Worm (Caenorhabditis elegans) whole organism, L3 larva: ENCODE data around the gene W07G4.5.
A peak's percentile ranks its signal among the peaks of the same experiment; 100 is the strongest.

ENCODE experiments used
- R02D3.7 ChIP-seq: fragments of 150-350 bp; optimal IDR thresholded peaks from 2 replicates; lab custom pipeline; 2014; ENCODE audit warnings: missing biosample characterization, missing genetic modification characterization
- ama-1 ChIP-seq: fragments of 150-350 bp; optimal IDR thresholded peaks from 2 replicates; lab custom pipeline; 2018
- ceh-16 ChIP-seq: sonication (generic microtip); optimal IDR thresholded peaks from 2 replicates; lab custom pipeline; 2017; ENCODE audit warnings: missing biosample characterization, missing genetic modification characterization
- ceh-28 ChIP-seq: fragments of 150-350 bp; optimal IDR thresholded peaks from 2 replicates; lab custom pipeline; 2014; ENCODE audit warnings: missing biosample characterization, missing genetic modification reagents, missing genetic modification characterization
- ceh-9 ChIP-seq: sonication (generic microtip); optimal IDR thresholded peaks from 2 replicates; lab custom pipeline; 2018; ENCODE audit warnings: missing biosample characterization, missing genetic modification characterization
- daf-12 ChIP-seq: fragments of 150-350 bp; optimal IDR thresholded peaks from 2 replicates; lab custom pipeline; 2014; ENCODE audit warnings: missing biosample characterization, missing genetic modification reagents, missing genetic modification characterization
- egl-27 ChIP-seq: sonication (generic microtip); optimal IDR thresholded peaks from 4 replicates; lab custom pipeline; 2017; ENCODE audit warnings: missing biosample characterization, missing genetic modification reagents, missing genetic modification characterization
- egl-5 ChIP-seq: fragments of 150-350 bp; optimal IDR thresholded peaks from 2 replicates; lab custom pipeline; 2017; ENCODE audit warnings: missing biosample characterization, missing genetic modification reagents, missing genetic modification characterization, inconsistent platforms
- elt-1 ChIP-seq: fragments of 150-350 bp; optimal IDR thresholded peaks from 2 replicates; lab custom pipeline; 2014; ENCODE audit warnings: missing biosample characterization, missing genetic modification characterization
- elt-2 ChIP-seq: sonication (generic microtip); optimal IDR thresholded peaks from 2 replicates; lab custom pipeline; 2016; ENCODE audit warnings: missing genetic modification reagents, mild to moderate bottlenecking, missing genetic modification characterization, missing compliant biosample characterization
- elt-3 ChIP-seq, 3 experiments: fragments of 150-350 bp in 1 of 3; sonication (generic microtip) in 2 of 3; optimal IDR thresholded peaks; 2 replicates in 2 of 3; 4 replicates in 1 of 3; lab custom pipeline; 2014 to 2017; ENCODE audit warnings: missing biosample characterization in 3 of 3, missing genetic modification characterization in 3 of 3
- fkh-10 ChIP-seq: sonication (generic microtip); optimal IDR thresholded peaks from 2 replicates; lab custom pipeline; 2017; ENCODE audit warnings: missing biosample characterization, missing genetic modification reagents, missing genetic modification characterization
- fkh-2 ChIP-seq: fragments of 150-350 bp; optimal IDR thresholded peaks from 2 replicates; lab custom pipeline; 2014; ENCODE audit warnings: missing biosample characterization, missing genetic modification reagents, missing genetic modification characterization
- fos-1 ChIP-seq: fragments of 150-350 bp; optimal IDR thresholded peaks from 2 replicates; lab custom pipeline; 2014; ENCODE audit warnings: missing biosample characterization, missing genetic modification characterization
- hmg-11 ChIP-seq: sonication (generic microtip); optimal IDR thresholded peaks from 2 replicates; lab custom pipeline; 2016; ENCODE audit warnings: missing genetic modification characterization, missing compliant biosample characterization
- jun-1 ChIP-seq: fragments of 150-350 bp; optimal IDR thresholded peaks from 2 replicates; lab custom pipeline; 2014; ENCODE audit warnings: missing biosample characterization, missing genetic modification reagents, missing genetic modification characterization
- lin-15B ChIP-seq: fragments of 150-350 bp; optimal IDR thresholded peaks from 2 replicates; lab custom pipeline; 2014; ENCODE audit warnings: missing biosample characterization, missing genetic modification characterization
- lsy-12 ChIP-seq: sonication (generic microtip); optimal IDR thresholded peaks from 2 replicates; lab custom pipeline; 2016; ENCODE audit warnings: mild to moderate bottlenecking, missing genetic modification characterization, missing compliant biosample characterization
- nfya-1 ChIP-seq: sonication (generic microtip); optimal IDR thresholded peaks from 2 replicates; lab custom pipeline; 2017; ENCODE audit warnings: missing genetic modification characterization, mild to moderate bottlenecking, missing compliant biosample characterization, antibody characterized with exemption, moderate library complexity; ENCODE audit not compliant: insufficient read depth
- nhr-11 ChIP-seq: fragments of 150-350 bp; optimal IDR thresholded peaks from 2 replicates; lab custom pipeline; 2014; ENCODE audit warnings: missing biosample characterization, missing genetic modification characterization
- nhr-12 ChIP-seq: fragments of 150-350 bp; optimal IDR thresholded peaks from 2 replicates; lab custom pipeline; 2014; ENCODE audit warnings: missing biosample characterization, missing genetic modification characterization
- nhr-23 ChIP-seq: fragments of 150-350 bp; optimal IDR thresholded peaks from 2 replicates; lab custom pipeline; 2014; ENCODE audit warnings: missing biosample characterization, missing genetic modification reagents, missing genetic modification characterization
- nhr-25 ChIP-seq: sonication (generic microtip); optimal IDR thresholded peaks from 2 replicates; lab custom pipeline; 2017; ENCODE audit warnings: missing biosample characterization, missing genetic modification characterization
- nhr-28 ChIP-seq: fragments of 150-350 bp; optimal IDR thresholded peaks from 2 replicates; lab custom pipeline; 2014; ENCODE audit warnings: missing biosample characterization, missing genetic modification characterization
- nhr-43 ChIP-seq: sonication (generic microtip); optimal IDR thresholded peaks from 2 replicates; lab custom pipeline; 2016; ENCODE audit warnings: mild to moderate bottlenecking, missing genetic modification characterization, missing compliant biosample characterization; ENCODE audit not compliant: poor library complexity, severe bottlenecking
- nhr-67 ChIP-seq: fragments of 150-350 bp; optimal IDR thresholded peaks from 2 replicates; lab custom pipeline; 2014; ENCODE audit warnings: missing biosample characterization, missing genetic modification characterization
- nhr-76 ChIP-seq: fragments of 150-350 bp; sonication (generic microtip); optimal IDR thresholded peaks from 5 replicates; lab custom pipeline; 2014; ENCODE audit warnings: missing biosample characterization, missing genetic modification characterization
- nhr-77 ChIP-seq: fragments of 150-350 bp; optimal IDR thresholded peaks from 2 replicates; lab custom pipeline; 2014; ENCODE audit warnings: missing biosample characterization, missing genetic modification characterization
- pha-4 ChIP-seq: fragments of 150-350 bp; optimal IDR thresholded peaks from 2 replicates; lab custom pipeline; 2014; ENCODE audit warnings: missing biosample characterization, missing genetic modification reagents, missing genetic modification characterization
- pqm-1 ChIP-seq: fragments of 150-350 bp; optimal IDR thresholded peaks from 2 replicates; lab custom pipeline; 2017; ENCODE audit warnings: missing biosample characterization, missing genetic modification characterization, inconsistent platforms
- tbx-2 ChIP-seq: sonication (generic microtip); optimal IDR thresholded peaks from 2 replicates; lab custom pipeline; 2016; ENCODE audit warnings: mild to moderate bottlenecking, missing genetic modification characterization, missing compliant biosample characterization
- unc-39 ChIP-seq: sonication (generic microtip); optimal IDR thresholded peaks from 4 replicates; lab custom pipeline; 2017; ENCODE audit warnings: missing biosample characterization, missing genetic modification characterization
- unc-62 ChIP-seq: fragments of 150-350 bp; sonication (generic microtip); optimal IDR thresholded peaks from 4 replicates; lab custom pipeline; 2014; ENCODE audit warnings: missing biosample characterization, missing genetic modification reagents, missing genetic modification characterization
- ztf-11 ChIP-seq: fragments of 150-350 bp; optimal IDR thresholded peaks from 2 replicates; lab custom pipeline; 2014; ENCODE audit warnings: missing biosample characterization, missing genetic modification characterization
- ztf-4 ChIP-seq: fragments of 150-350 bp; optimal IDR thresholded peaks from 2 replicates; lab custom pipeline; 2014; ENCODE audit warnings: missing biosample characterization, missing genetic modification characterization

Gene W07G4.5

ce11 chrV:13043195-13043762, 4.5 kb upstream of the W07G4.5 start, which contains the start of gene lap-2:
Gene lap-2 (plus strand): TSS chrV:13043712.
- TF ChIP-seq nhr-77 (tag; lab: Kevin White, UChicago) (no peak), elt-1 (tag; lab: Kevin White, UChicago) (no peak), unc-62 (peak; percentile 20), elt-2 (tag; lab: Kevin White, UChicago) (peak; percentile 94), ceh-16 (tag; lab: Kevin White, UChicago) (no peak), nhr-25 (tag; lab: Kevin White, UChicago) (no peak), hmg-11 (tag; lab: Kevin White, UChicago) (no peak), fkh-10 (GFP tag; lab: Kevin White, UChicago) (no peak), jun-1 (tag; lab: Kevin White, UChicago) (peak; percentile 37), pha-4 (tag; lab: Kevin White, UChicago) (peak; percentile 14), nhr-76 (no peak), ztf-11 (no peak), unc-39 (no peak), pqm-1 (tag; lab: Kevin White, UChicago) (peak; percentile 89), ceh-28 (tag; lab: Kevin White, UChicago) (no peak), ama-1 (lab: Kevin White, UChicago) (peak; percentile 62)

- TF ChIP-seq nhr-12 (tag; lab: Kevin White, UChicago) (no peak), ztf-4 (tag; lab: Kevin White, UChicago) (no peak), nhr-11 (tag; lab: Kevin White, UChicago) (no peak), nhr-67 (no peak), fos-1 (tag; lab: Kevin White, UChicago) (no peak), ama-1 (lab: Kevin White, UChicago) (no peak), R02D3.7 (tag; lab: Kevin White, UChicago) (no peak), ceh-9 (tag; lab: Kevin White, UChicago) (no peak), elt-2 (tag; lab: Kevin White, UChicago) (peak; percentile 77), egl-27 (tag; lab: Kevin White, UChicago) (no peak), unc-62 (no peak), fkh-2 (tag; lab: Kevin White, UChicago) (no peak), lsy-12 (tag; lab: Kevin White, UChicago) (no peak), lin-15B (tag; lab: Kevin White, UChicago) (no peak), elt-3 (tag; optimal IDR thresholded peaks at IDR 0.05; lab: Kevin White, UChicago) (no peak), elt-1 (tag; lab: Kevin White, UChicago) (no peak), nhr-23 (tag; lab: Kevin White, UChicago) (no peak), nhr-28 (no peak), pqm-1 (tag; lab: Kevin White, UChicago) (peak; percentile 62), ceh-16 (tag; lab: Kevin White, UChicago) (no peak), tbx-2 (no peak), pha-4 (tag; lab: Kevin White, UChicago) (peak; percentile 18)
These were observed 3.8 kb upstream of the W07G4.5 start for ce11 chrV:13043832-13044521.

DNA sequence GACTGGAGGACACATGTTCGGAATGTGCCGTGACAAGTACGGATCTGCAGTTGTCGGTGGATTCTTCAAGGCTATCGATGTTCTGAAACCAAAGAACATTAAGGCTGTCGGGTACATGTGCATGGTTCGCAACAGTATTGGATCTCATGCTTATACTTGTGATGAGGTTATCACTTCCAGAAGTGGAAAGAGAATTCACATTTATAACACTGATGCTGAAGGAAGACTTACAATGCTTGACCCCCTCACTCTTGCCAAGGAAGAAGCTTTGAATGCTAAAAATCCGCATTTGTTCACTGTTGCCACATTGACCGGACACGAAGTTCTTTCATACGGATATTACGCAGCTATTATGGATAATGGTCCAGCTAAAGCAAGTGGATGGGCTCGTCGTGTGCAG, 2.8 kb upstream of the W07G4.5 start:
- peak; percentile 9 for TF ChIP-seq ama-1 (lab: Kevin White, UChicago)
- TF ChIP-seq egl-5, result no peak
- no peak for TF ChIP-seq nhr-11 (tag; lab: Kevin White, UChicago)

DNA sequence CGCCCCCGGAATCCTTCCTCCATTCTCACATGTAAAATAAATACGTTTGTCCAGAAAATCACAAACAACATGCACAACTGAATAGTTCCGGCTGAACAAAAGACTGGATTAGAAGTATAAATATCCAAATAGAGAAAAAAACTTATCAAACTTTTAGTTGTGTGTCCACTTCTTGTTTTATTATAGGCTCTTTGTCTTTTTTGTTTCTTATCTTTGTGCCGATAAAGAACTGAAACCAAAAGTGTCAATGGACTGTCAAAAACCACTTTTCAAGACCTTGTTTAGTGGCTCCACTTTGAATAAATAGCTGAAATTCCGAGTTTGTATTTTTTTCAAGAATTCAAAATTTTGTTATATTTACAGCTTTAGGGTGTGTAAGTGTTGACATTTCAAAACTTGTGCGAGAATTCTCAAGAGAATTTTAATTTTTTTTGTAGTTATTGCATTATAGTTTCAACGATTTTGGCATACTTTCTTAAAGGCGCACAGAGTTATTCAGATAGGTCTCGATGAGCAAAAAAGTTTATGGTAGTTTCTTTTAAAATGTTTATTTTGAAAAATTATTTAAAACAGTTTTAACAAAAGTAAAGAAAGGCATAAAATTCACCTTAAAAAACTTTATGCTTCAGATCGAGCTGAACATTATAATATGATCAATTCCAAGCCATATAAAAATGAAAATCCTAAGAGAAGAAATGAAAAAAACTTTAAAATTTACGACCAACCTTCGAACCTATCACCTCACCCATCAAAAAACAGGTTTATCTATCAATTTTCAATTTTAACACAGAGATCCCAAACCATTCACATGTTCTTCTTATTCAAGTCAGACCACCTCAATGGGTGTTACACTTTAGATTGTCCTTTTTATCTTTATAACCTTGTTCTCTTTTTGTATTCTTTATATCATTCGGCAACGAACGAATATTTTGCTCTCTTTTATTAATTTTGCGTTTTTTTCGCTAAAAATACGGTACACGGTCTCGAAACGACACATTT, 1.4 kb upstream of the W07G4.5 start:
- TF ChIP-seq elt-2 (tag; lab: Kevin White, UChicago) (peak; percentile 78), nhr-43 (tag; lab: Kevin White, UChicago) (peak; percentile 59), daf-12 (tag; lab: Kevin White, UChicago) (no peak), nhr-23 (tag; lab: Kevin White, UChicago) (peak; percentile 36), nfya-1 (tag; lab: Kevin White, UChicago) (no peak), pqm-1 (tag; lab: Kevin White, UChicago) (peak; percentile 46), pha-4 (tag; lab: Kevin White, UChicago) (peak; percentile 3), nhr-25 (tag; lab: Kevin White, UChicago) (peak; percentile 31), fkh-2 (tag; lab: Kevin White, UChicago) (no peak)
